Worm (Caenorhabditis elegans) whole organism, L4 larva: ENCODE measurements around the gene swm-1.

Experiments used
- T26A8.4 ChIP-seq: fragments of 200-800 bp; sonication (Bioruptor generic); IDR thresholded peaks from 2 replicates; pipeline ENCODE4 v1.3.6; 2022; ENCODE audit warnings: missing genetic modification characterization, missing compliant biosample characterization
- ceh-82 ChIP-seq: sonication (generic microtip); optimal IDR thresholded peaks from 2 replicates; lab custom pipeline; 2017; ENCODE audit warnings: missing biosample characterization, missing genetic modification characterization
- lsy-2 ChIP-seq, 2 experiments: fragments of 150-350 bp in 1 of 2; sonication (generic microtip) in 1 of 2; optimal IDR thresholded peaks; 2 replicates each; lab custom pipeline; 2014 to 2017; ENCODE audit warnings: missing biosample characterization in 2 of 2, missing genetic modification characterization in 2 of 2
- nhr-237 ChIP-seq: sonication (generic microtip); optimal IDR thresholded peaks from 2 replicates; lab custom pipeline; 2017; ENCODE audit warnings: missing biosample characterization, missing genetic modification characterization
- nhr-77 ChIP-seq: fragments of 150-350 bp; optimal IDR thresholded peaks from 2 replicates; lab custom pipeline; 2014; ENCODE audit warnings: missing biosample characterization, missing genetic modification characterization
- pha-4 ChIP-seq, 2 experiments: fragments of 150-350 bp in 1 of 2; fragments of 200-800 bp in 1 of 2; sonication (Bioruptor generic) in 1 of 2; IDR thresholded peaks in 1 of 2; optimal IDR thresholded peaks in 1 of 2; 2 replicates each; pipeline versions ENCODE4 v1.3.6 to Lab custom; 2014 to 2022; ENCODE audit warnings: missing genetic modification characterization in 2 of 2, missing genetic modification reagents in 2 of 2, missing biosample characterization in 1 of 2, missing compliant biosample characterization in 1 of 2
- unc-130 ChIP-seq: sonication (generic microtip); optimal IDR thresholded peaks from 2 replicates; lab custom pipeline; 2016; ENCODE audit warnings: missing genetic modification reagents, missing genetic modification characterization, missing compliant biosample characterization
- unc-62 ChIP-seq, 3 experiments: fragments of 150-350 bp in 1 of 3; sonication (generic microtip); optimal IDR thresholded peaks in 2 of 3; peaks in 1 of 3; 1 replicate in 1 of 3; 2 replicates in 2 of 3; lab custom pipeline; 2014 to 2017; ENCODE audit warnings: missing biosample characterization in 3 of 3, missing genetic modification characterization in 3 of 3, missing genetic modification reagents in 3 of 3, missing genotype in 1 of 3

DNA sequence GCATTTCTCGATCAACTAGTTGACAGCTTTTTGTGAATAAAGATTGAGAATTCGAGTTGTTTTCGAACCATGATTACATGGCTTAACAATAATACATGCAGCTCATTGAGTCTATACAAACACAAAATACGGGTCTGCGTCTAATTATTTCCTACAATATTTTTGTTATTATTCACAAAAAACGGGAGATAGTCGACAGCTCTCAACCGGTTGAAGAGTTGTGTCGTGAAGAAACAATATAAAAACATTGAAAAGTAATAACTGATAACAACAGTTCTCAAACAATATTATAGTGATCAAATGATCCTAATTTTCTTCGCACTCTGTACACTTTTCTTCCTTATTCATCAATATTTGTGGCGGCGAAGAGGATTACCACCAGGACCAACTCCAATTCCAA is 13.6 kb downstream of the swm-1 start, which contains the start of gene cyp-33B1:
- TF ChIP-seq T26A8.4 (GFP tag; lab: Robert Waterston, UW) (no peak), pha-4 (GFP tag; IDR thresholded peaks at IDR 0.05; lab: Robert Waterston, UW) (no peak), pha-4 (tag; optimal IDR thresholded peaks at IDR 0.05; lab: Kevin White, UChicago) (no peak), nhr-237 (no peak), ceh-82 (tag; lab: Kevin White, UChicago) (no peak), unc-130 (GFP tag; lab: Kevin White, UChicago) (no peak), lsy-2 (tag; optimal IDR thresholded peaks at IDR 0.05; lab: Kevin White, UChicago) (no peak), unc-62 (GFP tag; optimal IDR thresholded peaks at IDR 0.05 in 1 of 2; lab: Kevin White, UChicago) (no peak), unc-62 (tag; optimal IDR thresholded peaks at IDR 0.05; lab: Kevin White, UChicago) (no peak), nhr-77 (tag; lab: Kevin White, UChicago) (no peak)
